Worm (Caenorhabditis elegans): ENCODE measurements around the gene pgp-6.
A peak's percentile ranks its signal among the peaks of the same experiment; 100 is the strongest.

The pgp-6 gene

DNA sequence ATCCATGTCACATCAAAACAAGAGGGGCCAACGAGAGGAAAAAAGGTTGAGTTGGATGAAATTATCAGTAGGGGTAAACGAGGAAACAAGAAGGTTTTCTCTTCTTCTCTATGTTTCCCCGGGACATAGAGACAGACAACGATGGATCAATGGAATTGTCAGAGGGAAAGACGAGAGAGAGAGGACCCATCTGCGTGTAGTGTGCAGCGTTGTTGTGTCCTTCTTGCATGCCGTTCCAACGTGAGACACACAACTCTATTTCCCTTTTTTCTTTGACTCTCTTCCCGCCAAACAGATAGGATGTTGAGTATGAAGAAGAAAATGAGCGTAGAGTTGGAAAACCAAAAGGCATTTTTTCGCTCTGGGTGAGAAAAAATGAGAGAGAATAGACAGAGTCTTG, 23.7 kb upstream of the pgp-6 start (continued):
- TF ChIP-seq zip-2 (tag; optimal IDR thresholded peaks at IDR 0.05), result no peak
- no peak for TF ChIP-seq spr-3 (GFP tag; optimal IDR thresholded peaks at IDR 0.05)
- TF ChIP-seq egl-27 (tag; optimal IDR thresholded peaks at IDR 0.05), result no peak
- TF ChIP-seq ctbp-1 (GFP tag; IDR thresholded peaks at IDR 0.05), result 0 out of 2 replicates have a peak, but pooled peaks have one; percentile 38
- no peak for TF ChIP-seq Y48G9A.11 (GFP tag; IDR thresholded peaks at IDR 0.05)
- no peak for TF ChIP-seq daf-12 (tag; optimal IDR thresholded peaks at IDR 0.05)
- TF ChIP-seq ceh-32 (tag; optimal IDR thresholded peaks at IDR 0.05; ENCODE audit: poor library complexity), result no peak
- TF ChIP-seq rbr-2 (tag; optimal IDR thresholded peaks at IDR 0.05), result peak; percentile 66
- no peak for TF ChIP-seq ama-1 (optimal IDR thresholded peaks at IDR 0.05)
- TF ChIP-seq unc-39 (tag; optimal IDR thresholded peaks at IDR 0.05), result no peak
- TF ChIP-seq tra-1 (GFP tag; IDR thresholded peaks at IDR 0.05), result no peak
- TF ChIP-seq lin-38 (GFP tag; IDR thresholded peaks at IDR 0.05), result no peak
- TF ChIP-seq madf-5 (GFP tag; IDR thresholded peaks at IDR 0.05), result no peak
- peak; percentile 80 for TF ChIP-seq hlh-11 (tag; optimal IDR thresholded peaks at IDR 0.05)
- TF ChIP-seq R02D3.7 (tag; optimal IDR thresholded peaks at IDR 0.05), result no peak
- TF ChIP-seq saeg-2 (GFP tag; IDR thresholded peaks at IDR 0.05), result no peak
- no peak for TF ChIP-seq vab-7 (GFP tag; IDR thresholded peaks at IDR 0.05)
- no peak for TF ChIP-seq nhr-42 (GFP tag; IDR thresholded peaks at IDR 0.05)
- TF ChIP-seq nhr-41 (GFP tag; IDR thresholded peaks at IDR 0.05), result no peak
- TF ChIP-seq mdt-29 (GFP tag; IDR thresholded peaks at IDR 0.05), result no peak
- no peak for TF ChIP-seq zip-11 (GFP tag; IDR thresholded peaks at IDR 0.05)
- TF ChIP-seq dpl-1 (GFP tag; optimal IDR thresholded peaks at IDR 0.05), result peak; percentile 21
- no peak for TF ChIP-seq hif-1 (tag; optimal IDR thresholded peaks at IDR 0.05)
- TF ChIP-seq sdz-12 (GFP tag; optimal IDR thresholded peaks at IDR 0.05), result no peak
- no peak for TF ChIP-seq lin-1 (GFP tag; IDR thresholded peaks at IDR 0.05)
- no peak for TF ChIP-seq Y105C5A.15 (GFP tag; IDR thresholded peaks at IDR 0.05)
- TF ChIP-seq ces-1 (GFP tag; optimal IDR thresholded peaks at IDR 0.05), result no peak
- TF ChIP-seq hmg-1.1 (GFP tag; IDR thresholded peaks at IDR 0.05), result peak; percentile 69
- TF ChIP-seq daf-16 (GFP tag; optimal IDR thresholded peaks at IDR 0.05), result peak in 1 of 2 experiments; percentile 77
- TF ChIP-seq daf-16 (tag; optimal IDR thresholded peaks at IDR 0.05), result peak; percentile 12
- peak; percentile 49 for TF ChIP-seq hlh-30 (tag; optimal IDR thresholded peaks at IDR 0.05; ENCODE audit: insufficient read depth)
- TF ChIP-seq mes-2 (tag; optimal IDR thresholded peaks at IDR 0.05; ENCODE audit: poor library complexity, severe bottlenecking), result peak; percentile 39
- no peak for TF ChIP-seq daf-8 (GFP tag; IDR thresholded peaks at IDR 0.05)
- TF ChIP-seq nhr-102 (tag; optimal IDR thresholded peaks at IDR 0.05), result no peak
- TF ChIP-seq mxl-2 (GFP tag; conservative IDR thresholded peaks at IDR 0.05), result no peak
- peak in 1 of 2 experiments; percentile 61 for TF ChIP-seq lsy-2 (tag; optimal IDR thresholded peaks at IDR 0.05)
- no peak for TF ChIP-seq snpc-4 (tag; optimal IDR thresholded peaks at IDR 0.05)
- no peak for TF ChIP-seq dmd-9 (GFP tag; IDR thresholded peaks at IDR 0.05)
- no peak for TF ChIP-seq egl-43 (GFP tag; IDR thresholded peaks at IDR 0.05)
- TF ChIP-seq dmd-6 (GFP tag; IDR thresholded peaks at IDR 0.05), result peak; percentile 71
- TF ChIP-seq unc-62 (GFP tag; optimal IDR thresholded peaks at IDR 0.05 in 1 of 2), result peak in 1 of 2 experiments; percentile 97
- no peak for TF ChIP-seq unc-62 (tag; optimal IDR thresholded peaks at IDR 0.05)
- peak; percentile 79 for TF ChIP-seq mep-1 (tag; optimal IDR thresholded peaks at IDR 0.05)
- TF ChIP-seq fkh-10 (GFP tag; optimal IDR thresholded peaks at IDR 0.05), result peak; percentile 80
- peak in 1 of 2 experiments; percentile 79 for TF ChIP-seq mdl-1 (tag; optimal IDR thresholded peaks at IDR 0.05)
- TF ChIP-seq jun-1 (tag; optimal IDR thresholded peaks at IDR 0.05), result no peak
